Worm (Caenorhabditis elegans) whole organism, L2 larva: ENCODE measurements around the gene nlp-41.

ENCODE experiments used
- F13H6.1 ChIP-seq: sonication (generic microtip); optimal IDR thresholded peaks from 2 replicates; lab custom pipeline; 2016; ENCODE audit warnings: missing genetic modification characterization, missing compliant biosample characterization
- aly-2 ChIP-seq: fragments of 150-350 bp; optimal IDR thresholded peaks from 2 replicates; lab custom pipeline; 2014; ENCODE audit warnings: missing biosample characterization, missing genetic modification characterization
- ama-1 ChIP-seq: fragments of 150-350 bp; optimal IDR thresholded peaks from 2 replicates; lab custom pipeline; 2018; ENCODE audit warnings: inconsistent platforms
- egl-27 ChIP-seq: sonication (generic microtip); optimal IDR thresholded peaks from 3 replicates; lab custom pipeline; 2017; ENCODE audit warnings: missing biosample characterization, missing genetic modification reagents, missing genetic modification characterization
- lsy-2 ChIP-seq, 2 experiments: fragments of 150-350 bp in 1 of 2; sonication (generic microtip) in 1 of 2; optimal IDR thresholded peaks; 2 replicates each; lab custom pipeline; 2014 to 2017; ENCODE audit warnings: missing biosample characterization in 2 of 2, missing genetic modification characterization in 2 of 2
- mab-5 ChIP-seq: fragments of 150-350 bp; optimal IDR thresholded peaks from 2 replicates; lab custom pipeline; 2014; ENCODE audit warnings: missing biosample characterization, missing genetic modification characterization
- peb-1 ChIP-seq: fragments of 150-350 bp; optimal IDR thresholded peaks from 2 replicates; lab custom pipeline; 2014; ENCODE audit warnings: missing biosample characterization, missing genetic modification characterization
- zag-1 ChIP-seq: fragments of 150-350 bp; optimal IDR thresholded peaks from 2 replicates; lab custom pipeline; 2014; ENCODE audit warnings: missing biosample characterization, missing genetic modification characterization

- TF ChIP-seq peb-1 (tag; lab: Kevin White, UChicago) (no peak), zag-1 (no peak), mab-5 (no peak), ama-1 (lab: Kevin White, UChicago) (no peak), aly-2 (no peak), F13H6.1 (tag; lab: Kevin White, UChicago) (no peak), egl-27 (tag; lab: Kevin White, UChicago) (no peak), lsy-2 (tag; optimal IDR thresholded peaks at IDR 0.05; lab: Kevin White, UChicago) (no peak)
Measured at ce11 chrII:14587407-14587806, 36.7 kb downstream of the nlp-41 start, which contains the start of gene C01G12.5.
